Fruit fly (Drosophila melanogaster) whole organism, prepupa: ENCODE results near the gene eIF2beta.

Source experiments
- Blimp-1 ChIP-seq: fragments of 200-800 bp; sonication (Bioruptor generic); optimal IDR thresholded peaks from 3 replicates; lab custom pipeline; 2017; ENCODE audit warnings: missing biosample characterization, missing genetic modification characterization, mild to moderate bottlenecking, moderate library complexity, missing genetic modification reagents
- CG10631 ChIP-seq: fragments of 200-800 bp; sonication (Bioruptor generic); optimal IDR thresholded peaks from 2 replicates; lab custom pipeline; 2016; ENCODE audit warnings: missing biosample characterization, missing genetic modification characterization
- CG10669 ChIP-seq: fragments of 200-800 bp; sonication (Bioruptor generic); optimal IDR thresholded peaks from 3 replicates; lab custom pipeline; 2018; ENCODE audit warnings: missing biosample characterization, mild to moderate bottlenecking, missing genetic modification characterization, moderate library complexity
- CG11294 ChIP-seq: fragments of 200-800 bp; sonication (Bioruptor generic); IDR thresholded peaks from 2 replicates; pipeline ENCODE4 v1.3.6; 2022; ENCODE audit warnings: missing biosample characterization, missing genetic modification characterization
- CG11762 ChIP-seq: fragments of 200-800 bp; sonication (Bioruptor generic); optimal IDR thresholded peaks from 3 replicates; lab custom pipeline; 2016; ENCODE audit warnings: missing biosample characterization, missing genetic modification characterization; ENCODE audit not compliant: insufficient read depth
- CG11902 ChIP-seq: fragments of 200-800 bp; sonication (Bioruptor generic); optimal IDR thresholded peaks from 3 replicates; lab custom pipeline; 2016; ENCODE audit warnings: missing biosample characterization, missing genetic modification characterization
- CG15336 ChIP-seq: fragments of 200-800 bp; sonication (Bioruptor generic); IDR thresholded peaks from 2 replicates; pipeline ENCODE4 v1.3.6; 2022; ENCODE audit warnings: missing biosample characterization, missing genetic modification characterization
- CG1621 ChIP-seq: fragments of 200-800 bp; sonication (Bioruptor generic); optimal IDR thresholded peaks from 3 replicates; lab custom pipeline; 2018; ENCODE audit warnings: missing biosample characterization, mild to moderate bottlenecking, missing genetic modification characterization
- CG16779 ChIP-seq: fragments of 200-800 bp; sonication (Bioruptor generic); optimal IDR thresholded peaks from 3 replicates; lab custom pipeline; 2017; ENCODE audit warnings: missing biosample characterization, mild to moderate bottlenecking, missing genetic modification characterization
- CG3032 ChIP-seq: fragments of 200-800 bp; optimal IDR thresholded peaks from 2 replicates; lab custom pipeline; 2019; ENCODE audit warnings: missing biosample characterization, mild to moderate bottlenecking, missing genetic modification characterization, moderate library complexity
- CG32006 ChIP-seq: fragments of 200-800 bp; sonication (Bioruptor generic); optimal IDR thresholded peaks from 3 replicates; lab custom pipeline; 2017; ENCODE audit warnings: missing biosample characterization, mild to moderate bottlenecking, missing genetic modification characterization
- CG34406 ChIP-seq: fragments of 200-800 bp; sonication (Bioruptor generic); optimal IDR thresholded peaks from 3 replicates; lab custom pipeline; 2016; ENCODE audit warnings: missing biosample characterization, missing genetic modification characterization
- CG3919 ChIP-seq: fragments of 200-800 bp; sonication (Bioruptor generic); optimal IDR thresholded peaks from 3 replicates; lab custom pipeline; 2016; ENCODE audit warnings: missing biosample characterization, missing genetic modification characterization
- CG4318 ChIP-seq: fragments of 200-800 bp; sonication (Bioruptor generic); optimal IDR thresholded peaks from 3 replicates; lab custom pipeline; 2017; ENCODE audit warnings: missing biosample characterization, mild to moderate bottlenecking, missing genetic modification characterization
- CG6163 ChIP-seq: fragments of 200-800 bp; sonication (Bioruptor generic); IDR thresholded peaks from 3 replicates; pipeline ENCODE4 v1.3.6; 2022; ENCODE audit warnings: missing biosample characterization, missing genetic modification characterization
- CG6808 ChIP-seq: fragments of 200-800 bp; sonication (Bioruptor generic); optimal IDR thresholded peaks from 3 replicates; lab custom pipeline; 2017; ENCODE audit warnings: missing biosample characterization, missing genetic modification characterization, mild to moderate bottlenecking, moderate library complexity, missing genetic modification reagents
- CG6854 ChIP-seq: fragments of 200-800 bp; sonication (Bioruptor generic); optimal IDR thresholded peaks from 2 replicates; lab custom pipeline; 2017; ENCODE audit warnings: missing biosample characterization, mild to moderate bottlenecking, missing genetic modification characterization
- CG7368 ChIP-seq: fragments of 200-800 bp; sonication (Bioruptor generic); optimal IDR thresholded peaks from 3 replicates; lab custom pipeline; 2016; ENCODE audit warnings: missing biosample characterization, missing genetic modification characterization
- CG8319 ChIP-seq: fragments of 200-800 bp; sonication (Bioruptor generic); optimal IDR thresholded peaks from 3 replicates; lab custom pipeline; 2016; ENCODE audit warnings: missing biosample characterization, missing genetic modification characterization
- Eip75B ChIP-seq: fragments of 200-800 bp; sonication (Bioruptor generic); optimal IDR thresholded peaks from 3 replicates; lab custom pipeline; 2016; ENCODE audit warnings: missing biosample characterization, missing genetic modification characterization
- Eip78C ChIP-seq: fragments of 200-800 bp; sonication (Bioruptor generic); peaks from one replicate; lab custom pipeline; 2016; ENCODE audit warnings: missing biosample characterization, missing genetic modification characterization
- Eip93F ChIP-seq: fragments of 200-800 bp; sonication (Bioruptor generic); optimal IDR thresholded peaks from 2 replicates; lab custom pipeline; 2016; ENCODE audit warnings: missing biosample characterization, mild to moderate bottlenecking, missing genetic modification characterization
- Ets21C ChIP-seq: fragments of 200-800 bp; sonication (Bioruptor generic); optimal IDR thresholded peaks from 3 replicates; lab custom pipeline; 2016; ENCODE audit warnings: missing biosample characterization, missing genetic modification characterization
- Gug ChIP-seq: fragments of 200-800 bp; sonication (Bioruptor generic); IDR thresholded peaks from 2 replicates; pipeline ENCODE4 v1.3.6; 2022; ENCODE audit warnings: missing biosample characterization, missing genetic modification characterization
- Hr39 ChIP-seq: fragments of 200-800 bp; sonication (Bioruptor generic); optimal IDR thresholded peaks from 2 replicates; lab custom pipeline; 2016; ENCODE audit warnings: missing biosample characterization, missing genetic modification characterization
- Hr4 ChIP-seq: fragments of 200-800 bp; sonication (Bioruptor generic); optimal IDR thresholded peaks from 3 replicates; lab custom pipeline; 2016; ENCODE audit warnings: missing biosample characterization, missing genetic modification characterization
- Lpt ChIP-seq: fragments of 200-800 bp; sonication (Bioruptor generic); optimal IDR thresholded peaks from 3 replicates; lab custom pipeline; 2016; ENCODE audit warnings: missing biosample characterization, missing genetic modification characterization
- OdsH ChIP-seq: fragments of 200-800 bp; sonication (Bioruptor generic); optimal IDR thresholded peaks from 3 replicates; lab custom pipeline; 2016; ENCODE audit warnings: missing biosample characterization, missing genetic modification characterization
- Sox102F ChIP-seq: fragments of 200-800 bp; sonication (Bioruptor generic); optimal IDR thresholded peaks from 2 replicates; lab custom pipeline; 2016; ENCODE audit warnings: missing biosample characterization, mild to moderate bottlenecking, missing genetic modification characterization
- Sox14 ChIP-seq: fragments of 200-800 bp; sonication (Bioruptor generic); optimal IDR thresholded peaks from 3 replicates; lab custom pipeline; 2016; ENCODE audit warnings: missing biosample characterization, missing genetic modification characterization
- Sox15 ChIP-seq: fragments of 200-800 bp; sonication (Bioruptor generic); optimal IDR thresholded peaks from 3 replicates; lab custom pipeline; 2016; ENCODE audit warnings: missing biosample characterization, missing genetic modification characterization
- acj6 ChIP-seq: fragments of 200-800 bp; sonication (Bioruptor generic); optimal IDR thresholded peaks from 3 replicates; lab custom pipeline; 2016; ENCODE audit warnings: missing biosample characterization, missing genetic modification characterization
- cyc ChIP-seq: fragments of 200-800 bp; sonication (Bioruptor generic); optimal IDR thresholded peaks from 3 replicates; lab custom pipeline; 2016; ENCODE audit warnings: missing biosample characterization, missing genetic modification characterization
- dac ChIP-seq: fragments of 200-800 bp; sonication (Bioruptor generic); optimal IDR thresholded peaks from 2 replicates; lab custom pipeline; 2017; ENCODE audit warnings: missing biosample characterization, mild to moderate bottlenecking, missing genetic modification characterization
- dsx ChIP-seq: fragments of 200-800 bp; optimal IDR thresholded peaks from 3 replicates; lab custom pipeline; 2019; ENCODE audit warnings: missing biosample characterization, mild to moderate bottlenecking, missing genetic modification characterization, moderate library complexity; ENCODE audit not compliant: poor library complexity, severe bottlenecking
- eg ChIP-seq: fragments of 200-800 bp; sonication (Bioruptor generic); IDR thresholded peaks from 3 replicates; pipeline ENCODE4 v1.3.6; 2022; ENCODE audit warnings: missing biosample characterization, missing genetic modification characterization
- fd59A ChIP-seq: fragments of 200-800 bp; sonication (Bioruptor generic); optimal IDR thresholded peaks from 2 replicates; lab custom pipeline; 2017; ENCODE audit warnings: missing biosample characterization, mild to moderate bottlenecking, missing genetic modification characterization, missing genetic modification reagents
- fd85E ChIP-seq: fragments of 200-800 bp; sonication (Bioruptor generic); optimal IDR thresholded peaks from 3 replicates; lab custom pipeline; 2016; ENCODE audit warnings: missing biosample characterization, missing genetic modification characterization
- fkh ChIP-seq: fragments of 200-800 bp; sonication (Bioruptor generic); optimal IDR thresholded peaks from 3 replicates; lab custom pipeline; 2017; ENCODE audit warnings: missing biosample characterization, mild to moderate bottlenecking, missing genetic modification characterization, moderate library complexity
- lz ChIP-seq: fragments of 200-800 bp; sonication (Bioruptor generic); optimal IDR thresholded peaks from 3 replicates; lab custom pipeline; 2016; ENCODE audit warnings: missing biosample characterization, missing genetic modification characterization
- net ChIP-seq: fragments of 200-800 bp; sonication (Bioruptor generic); optimal IDR thresholded peaks from 3 replicates; lab custom pipeline; 2016; ENCODE audit warnings: missing biosample characterization, missing genetic modification characterization
- pdm3 ChIP-seq: fragments of 200-800 bp; sonication (Bioruptor generic); optimal IDR thresholded peaks from 3 replicates; lab custom pipeline; 2016; ENCODE audit warnings: missing biosample characterization, missing genetic modification characterization
- ss ChIP-seq, 2 experiments: fragments of 200-800 bp; sonication (Bioruptor generic); optimal IDR thresholded peaks; 2 replicates in 1 of 2; 3 replicates in 1 of 2; lab custom pipeline; 2017 to 2018; ENCODE audit warnings: mild to moderate bottlenecking in 2 of 2, missing biosample characterization in 2 of 2, missing genetic modification characterization in 2 of 2, moderate library complexity in 1 of 2
- svp ChIP-seq: fragments of 200-800 bp; sonication (Bioruptor generic); peaks from one replicate; lab custom pipeline; 2016; ENCODE audit warnings: missing biosample characterization, missing genetic modification characterization
- vri ChIP-seq: fragments of 200-800 bp; sonication (Bioruptor generic); optimal IDR thresholded peaks from 3 replicates; lab custom pipeline; 2016; ENCODE audit warnings: missing biosample characterization, mild to moderate bottlenecking, missing genetic modification characterization

Gene eIF2beta

DNA sequence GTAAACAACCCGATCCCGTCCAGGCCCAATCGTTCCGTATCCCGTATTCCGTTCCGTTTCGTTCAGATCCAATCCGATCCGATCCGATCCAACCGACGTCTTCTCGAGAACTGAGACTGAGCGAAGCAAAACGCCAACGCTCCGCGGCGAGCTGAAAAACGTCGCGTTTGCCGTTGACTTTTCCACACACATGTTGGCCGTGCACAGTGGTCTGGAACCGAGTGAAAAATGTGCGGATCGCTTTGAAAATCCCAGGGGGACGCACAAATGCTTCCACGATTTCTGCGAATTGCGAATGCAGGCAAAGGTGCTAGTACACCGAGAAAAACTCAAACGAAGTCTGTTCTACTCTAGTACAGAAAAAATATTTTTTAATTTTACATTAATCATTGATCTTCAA, 41.6 kb downstream of the eIF2beta start, which contains the start of gene CG10663 (continued):
- TF ChIP-seq Eip78C, result peak; percentile 79
- TF ChIP-seq CG8319 (GFP tag; lab: Kevin White, UChicago), result no peak
- peak; percentile 23; the same call in 1 of the 2 replicates for TF ChIP-seq Gug (GFP tag; lab: Robert Waterston, UW)
- TF ChIP-seq CG4318, result no peak
- TF ChIP-seq dac, result no peak
- no peak for TF ChIP-seq net (GFP tag; lab: Kevin White, UChicago)
- TF ChIP-seq CG10669 (GFP tag; lab: Kevin White, UChicago), result no peak
- TF ChIP-seq Hr39, result no peak
- TF ChIP-seq Lpt (GFP tag; lab: Kevin White, UChicago), result no peak
- TF ChIP-seq CG15336 (GFP tag; lab: Robert Waterston, UW), result peak; percentile 53
- TF ChIP-seq CG11762 (GFP tag; lab: Kevin White, UChicago), result no peak
- peak; percentile 38 for TF ChIP-seq OdsH (GFP tag; lab: Kevin White, UChicago)

DNA sequence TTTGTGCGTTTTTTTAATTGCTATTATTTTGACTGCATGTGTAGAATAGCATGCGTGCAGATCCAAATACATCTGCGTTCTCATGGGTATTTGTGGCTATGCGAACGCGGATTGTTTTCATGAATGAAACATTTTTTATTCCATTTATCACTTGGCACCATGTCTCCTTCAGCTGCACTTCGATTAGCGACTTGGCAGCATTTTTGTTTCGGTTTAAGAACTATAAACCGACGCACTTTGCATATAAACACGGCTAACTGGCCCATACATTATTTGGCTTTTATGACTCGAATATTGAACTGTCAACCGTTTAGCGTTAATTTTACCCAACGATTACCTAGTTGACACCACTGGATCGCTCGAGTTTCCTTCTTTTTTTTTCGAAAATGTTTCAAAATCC, 42.1 kb downstream of the eIF2beta start:
- no peak for TF ChIP-seq fkh (GFP tag; lab: Kevin White, UChicago)
- peak; percentile 91 for TF ChIP-seq CG6808 (GFP tag; lab: Kevin White, UChicago)
- peak; percentile 24 for TF ChIP-seq Eip78C
- no peak for TF ChIP-seq lz (GFP tag; lab: Kevin White, UChicago)
- no peak for TF ChIP-seq CG7368 (GFP tag; lab: Kevin White, UChicago)
- TF ChIP-seq eg (GFP tag; lab: Robert Waterston, UW), result 0 out of 3 replicates have a peak, but pooled peaks have one; percentile 23

DNA sequence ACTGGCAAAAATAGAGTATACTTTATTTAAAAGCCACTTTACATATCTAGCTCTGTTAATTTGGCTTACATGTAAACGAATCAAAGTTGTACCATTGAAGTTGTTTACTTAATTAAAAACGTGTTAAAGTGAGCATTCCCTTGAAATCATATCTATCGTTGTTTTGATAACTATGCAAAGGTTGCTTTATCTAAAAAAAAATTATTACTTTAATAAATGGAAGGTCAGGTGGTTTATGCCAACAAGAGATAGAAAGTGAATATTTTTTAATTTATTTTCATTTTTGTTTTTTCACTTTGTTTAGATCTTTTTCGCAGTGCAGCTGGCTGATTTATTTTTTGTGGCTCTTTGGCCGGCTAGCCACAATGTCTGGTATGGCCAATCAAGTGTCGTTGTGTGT, 43.6 kb downstream of the eIF2beta start:
- peak; percentile 9 for TF ChIP-seq CG1621
- peak; percentile 93 for TF ChIP-seq Hr4 (GFP tag; lab: Kevin White, UChicago)
- TF ChIP-seq CG7368 (GFP tag; lab: Kevin White, UChicago), result peak; percentile 9
- peak; percentile 94 for TF ChIP-seq CG32006 (GFP tag; lab: Kevin White, UChicago)
- TF ChIP-seq CG6808 (GFP tag; lab: Kevin White, UChicago), result peak; percentile 59
- TF ChIP-seq Sox15, result peak; percentile 5
- peak; percentile 30 for TF ChIP-seq cyc (GFP tag; lab: Kevin White, UChicago)
- TF ChIP-seq dac, result peak; percentile 76
- TF ChIP-seq fd59A (GFP tag; lab: Kevin White, UChicago), result peak; percentile 55
- TF ChIP-seq Eip93F, result no peak
- peak; percentile 47 for TF ChIP-seq lz (GFP tag; lab: Kevin White, UChicago)
- TF ChIP-seq CG34406 (GFP tag; lab: Kevin White, UChicago), result peak; percentile 40
- peak; percentile 85 for TF ChIP-seq net (GFP tag; lab: Kevin White, UChicago)
- no peak for TF ChIP-seq CG6854 (GFP tag; lab: Kevin White, UChicago)
- peak; percentile 75 for TF ChIP-seq Sox14 (GFP tag; lab: Kevin White, UChicago)
- peak; percentile 74 for TF ChIP-seq CG10631 (GFP tag; lab: Kevin White, UChicago)
- TF ChIP-seq CG3919, result peak; percentile 69
- TF ChIP-seq CG15336 (GFP tag; lab: Robert Waterston, UW), result peak; percentile 91
- TF ChIP-seq CG4318, result peak; percentile 84
- peak; percentile 16 for TF ChIP-seq CG11902 (GFP tag; lab: Kevin White, UChicago)
- TF ChIP-seq Sox102F (GFP tag; lab: Kevin White, UChicago), result peak; percentile 22
- TF ChIP-seq fd85E (GFP tag; lab: Kevin White, UChicago), result no peak
- peak; percentile 79 for TF ChIP-seq acj6 (GFP tag; lab: Kevin White, UChicago)
- no peak for TF ChIP-seq svp (GFP tag; lab: Kevin White, UChicago)
- TF ChIP-seq ss (GFP tag; optimal IDR thresholded peaks at IDR 0.05; lab: Kevin White, UChicago), result peak in 1 of 2 experiments; percentile 9
- TF ChIP-seq Hr39, result peak; percentile 44
- TF ChIP-seq CG16779 (tag; lab: Kevin White, UChicago), result peak; percentile 28
- peak; percentile 57 for TF ChIP-seq Eip75B (GFP tag; lab: Kevin White, UChicago)
- TF ChIP-seq CG3032, result peak; percentile 67
- peak; percentile 93 for TF ChIP-seq Eip78C
- peak; percentile 18 for TF ChIP-seq CG10669 (GFP tag; lab: Kevin White, UChicago)
- TF ChIP-seq OdsH (GFP tag; lab: Kevin White, UChicago), result peak; percentile 83
- peak; percentile 88 for TF ChIP-seq eg (GFP tag; lab: Robert Waterston, UW)
- TF ChIP-seq CG6163 (GFP tag; lab: Robert Waterston, UW), result peak; percentile 81
- TF ChIP-seq CG11294 (GFP tag; lab: Robert Waterston, UW), result peak; percentile 73
- peak; percentile 78 for TF ChIP-seq pdm3 (GFP tag; lab: Kevin White, UChicago)
- no peak for TF ChIP-seq Ets21C (GFP tag; lab: Kevin White, UChicago)
- TF ChIP-seq vri, result peak; percentile 7
- peak; percentile 49 for TF ChIP-seq dsx (GFP tag; lab: Kevin White, UChicago)
- TF ChIP-seq Blimp-1 (GFP tag; lab: Kevin White, UChicago), result no peak
- no peak for TF ChIP-seq fkh (GFP tag; lab: Kevin White, UChicago)
